Worm (Caenorhabditis elegans) whole organism, mixed stage, embryonic: ENCODE measurements around the gene ubc-9.

Source experiments
- hlh-1 ChIP-seq: fragments of 150-350 bp; optimal IDR thresholded peaks from 2 replicates; lab custom pipeline; 2014; ENCODE audit warnings: missing biosample characterization, missing genetic modification reagents, missing genetic modification characterization
- mep-1 ChIP-seq: fragments of 150-350 bp; optimal IDR thresholded peaks from 2 replicates; lab custom pipeline; 2017; ENCODE audit warnings: missing biosample characterization, missing genetic modification reagents, missing genetic modification characterization, inconsistent platforms
- nhr-12 ChIP-seq: fragments of 150-350 bp; optimal IDR thresholded peaks from 2 replicates; lab custom pipeline; 2014; ENCODE audit warnings: missing biosample characterization, missing genetic modification characterization
- nhr-28 ChIP-seq: fragments of 150-350 bp; optimal IDR thresholded peaks from 2 replicates; lab custom pipeline; 2014; ENCODE audit warnings: missing biosample characterization, missing genetic modification characterization
- pha-4 ChIP-seq: fragments of 150-350 bp; optimal IDR thresholded peaks from 2 replicates; lab custom pipeline; 2018; ENCODE audit warnings: missing biosample characterization, missing genetic modification reagents, missing genetic modification characterization
- sptf-1 ChIP-seq: sonication (generic microtip); optimal IDR thresholded peaks from 2 replicates; lab custom pipeline; 2017; ENCODE audit warnings: mild to moderate bottlenecking, missing genetic modification characterization, moderate library complexity, missing compliant biosample characterization
- unc-62 ChIP-seq: fragments of 150-350 bp; optimal IDR thresholded peaks from 2 replicates; lab custom pipeline; 2014; ENCODE audit warnings: missing biosample characterization, missing genetic modification reagents, missing genetic modification characterization

DNA sequence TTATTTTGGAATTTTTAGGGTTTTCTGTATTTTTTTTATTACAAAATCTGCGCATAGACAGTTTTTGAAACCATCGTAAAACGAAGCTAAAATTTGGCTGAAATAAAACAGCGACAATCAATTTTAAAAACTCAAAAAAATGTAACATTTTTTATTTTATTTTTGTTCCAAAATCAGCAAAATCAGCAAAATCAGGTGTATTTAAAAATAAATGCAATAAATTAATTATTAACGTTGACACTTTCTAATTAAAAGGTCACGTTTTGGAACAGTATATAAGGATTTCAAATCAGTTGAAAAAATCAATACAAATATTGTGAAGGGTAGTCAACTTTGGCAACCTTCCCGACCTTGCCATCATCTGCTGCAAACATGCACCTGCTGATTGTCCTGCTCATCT lies 17.5 kb upstream of the ubc-9 start, which contains the start of gene R105.1:
- TF ChIP-seq unc-62 (GFP tag; lab: Kevin White, UChicago) (no peak), nhr-12 (no peak), hlh-1 (tag; lab: Kevin White, UChicago) (no peak), pha-4 (tag; lab: Kevin White, UChicago) (no peak), sptf-1 (tag; lab: Kevin White, UChicago) (no peak), nhr-28 (tag; lab: Kevin White, UChicago) (no peak), mep-1 (tag; lab: Kevin White, UChicago) (no peak)
